Worm (Caenorhabditis elegans) whole organism, young adult: Measurements from ENCODE around the gene mmaa-1.

Experiments used
- B0035.1 ChIP-seq: sonication (generic microtip); optimal IDR thresholded peaks from 2 replicates; lab custom pipeline; 2016; ENCODE audit warnings: missing genetic modification characterization, mild to moderate bottlenecking, missing compliant biosample characterization, missing genotype, missing genetic modification reagents
- B0261.1 ChIP-seq: sonication (generic microtip); optimal IDR thresholded peaks from 2 replicates; lab custom pipeline; 2016; ENCODE audit warnings: mild to moderate bottlenecking, missing genetic modification characterization, moderate library complexity, missing compliant biosample characterization
- D2030.7 ChIP-seq: fragments of 200-800 bp; sonication (Bioruptor generic); IDR thresholded peaks from 2 replicates; pipeline ENCODE4 v1.3.6; 2022; ENCODE audit warnings: missing genetic modification reagents, missing genetic modification characterization, missing compliant biosample characterization
- F52B5.7 ChIP-seq: sonication (generic microtip); optimal IDR thresholded peaks from 2 replicates; lab custom pipeline; 2016; ENCODE audit warnings: mild to moderate bottlenecking, missing genetic modification characterization, missing compliant biosample characterization
- F55B11.4 ChIP-seq: sonication (generic microtip); optimal IDR thresholded peaks from 2 replicates; lab custom pipeline; 2016; ENCODE audit warnings: missing compliant biosample characterization, missing genetic modification characterization, borderline replicate concordance; ENCODE audit not compliant: insufficient read depth
- K11D2.4 ChIP-seq: fragments of 200-800 bp; sonication (Bioruptor generic); IDR thresholded peaks from 2 replicates; pipeline ENCODE4 v1.3.6; 2022; ENCODE audit warnings: missing genetic modification reagents, missing genetic modification characterization, missing compliant biosample characterization
- T07F8.4 ChIP-seq: sonication (generic microtip); optimal IDR thresholded peaks from 2 replicates; lab custom pipeline; 2016; ENCODE audit warnings: mild to moderate bottlenecking, missing genetic modification characterization, moderate library complexity, missing compliant biosample characterization
- T26A5.8 ChIP-seq: sonication (generic microtip); optimal IDR thresholded peaks from 2 replicates; lab custom pipeline; 2016; ENCODE audit warnings: missing genetic modification characterization, missing compliant biosample characterization
- Y79H2A.3 ChIP-seq: fragments of 200-800 bp; sonication (Bioruptor generic); conservative IDR thresholded peaks from 2 replicates; pipeline ENCODE4 v1.3.6; 2022; ENCODE audit warnings: missing genetic modification reagents, missing genetic modification characterization, missing compliant biosample characterization
- Y95B8A.8 ChIP-seq: fragments of 200-800 bp; sonication (Bioruptor generic); IDR thresholded peaks from 2 replicates; pipeline ENCODE4 v1.3.6; 2022; ENCODE audit warnings: missing genetic modification reagents, missing genetic modification characterization, missing compliant biosample characterization
- akir-1 ChIP-seq: fragments of 200-800 bp; sonication (Bioruptor generic); optimal IDR thresholded peaks from 2 replicates; lab custom pipeline; 2018; ENCODE audit warnings: mild to moderate bottlenecking, missing genetic modification characterization, moderate library complexity, missing compliant biosample characterization
- ama-1 ChIP-seq, 3 experiments: fragments of 150-350 bp in 1 of 3; sonication (generic microtip) in 2 of 3; optimal IDR thresholded peaks; 2 replicates each; lab custom pipeline; 2014 to 2018; ENCODE audit warnings: missing biosample characterization in 2 of 3, missing genetic modification characterization in 2 of 3, missing genetic modification reagents in 2 of 3
- aptf-3 ChIP-seq: fragments of 200-800 bp; sonication (Bioruptor generic); IDR thresholded peaks from 2 replicates; pipeline ENCODE4 v1.3.6; 2022; ENCODE audit warnings: missing genetic modification characterization, missing compliant biosample characterization
- athp-1 ChIP-seq: sonication (generic microtip); optimal IDR thresholded peaks from 2 replicates; lab custom pipeline; 2017; ENCODE audit warnings: mild to moderate bottlenecking, missing genetic modification characterization, missing compliant biosample characterization
- attf-5 ChIP-seq: fragments of 200-800 bp; sonication (Bioruptor generic); optimal IDR thresholded peaks from 2 replicates; lab custom pipeline; 2018; ENCODE audit warnings: mild to moderate bottlenecking, missing genetic modification characterization, missing compliant biosample characterization
- attf-6 ChIP-seq: fragments of 200-800 bp; sonication (Bioruptor generic); IDR thresholded peaks from 2 replicates; pipeline ENCODE4 v1.3.6; 2022; ENCODE audit warnings: missing genetic modification reagents, missing genetic modification characterization, missing compliant biosample characterization
- bed-1 ChIP-seq: fragments of 200-800 bp; sonication (Bioruptor generic); IDR thresholded peaks from 2 replicates; pipeline ENCODE4 v1.3.6; 2022; ENCODE audit warnings: missing genetic modification reagents, missing genetic modification characterization, missing compliant biosample characterization
- bed-2 ChIP-seq: fragments of 200-800 bp; sonication (Bioruptor generic); IDR thresholded peaks from 2 replicates; pipeline ENCODE4 v1.3.6; 2022; ENCODE audit warnings: missing genetic modification reagents, missing genetic modification characterization, missing compliant biosample characterization
- ceh-91 ChIP-seq: fragments of 200-800 bp; sonication (Bioruptor generic); IDR thresholded peaks from 2 replicates; pipeline ENCODE4 v1.3.6; 2022; ENCODE audit warnings: missing genetic modification reagents, missing genetic modification characterization, missing compliant biosample characterization
- dpl-1 ChIP-seq: fragments of 150-350 bp; optimal IDR thresholded peaks from 2 replicates; lab custom pipeline; 2014; ENCODE audit warnings: missing biosample characterization, missing genetic modification reagents, missing genetic modification characterization
- egl-18 ChIP-seq: fragments of 200-800 bp; sonication (Bioruptor generic); IDR thresholded peaks from 2 replicates; pipeline ENCODE4 v1.3.6; 2022; ENCODE audit warnings: missing genetic modification reagents, missing genetic modification characterization, missing compliant biosample characterization
- egl-44 ChIP-seq: fragments of 200-800 bp; sonication (Bioruptor generic); IDR thresholded peaks from 2 replicates; pipeline ENCODE4 v1.3.6; 2022; ENCODE audit warnings: missing genetic modification reagents, missing genetic modification characterization, missing compliant biosample characterization
- egrh-3 ChIP-seq: fragments of 200-800 bp; sonication (Bioruptor generic); IDR thresholded peaks from 2 replicates; pipeline ENCODE4 v1.3.6; 2022; ENCODE audit warnings: missing genetic modification reagents, missing genetic modification characterization, missing compliant biosample characterization
- ekl-4 ChIP-seq: fragments of 200-800 bp; sonication (Bioruptor generic); IDR thresholded peaks from 2 replicates; pipeline ENCODE4 v1.3.6; 2022; ENCODE audit warnings: missing genetic modification reagents, missing genetic modification characterization, missing compliant biosample characterization
- ets-4 ChIP-seq: fragments of 200-800 bp; sonication (Bioruptor generic); optimal IDR thresholded peaks from 2 replicates; lab custom pipeline; 2018; ENCODE audit warnings: mild to moderate bottlenecking, missing genetic modification characterization, missing compliant biosample characterization
- hlh-26 ChIP-seq: fragments of 200-800 bp; sonication (Bioruptor generic); conservative IDR thresholded peaks from 2 replicates; pipeline ENCODE4 v1.3.6; 2022; ENCODE audit warnings: missing genetic modification reagents, missing genetic modification characterization, missing compliant biosample characterization
- let-526 ChIP-seq: fragments of 200-800 bp; sonication (Bioruptor generic); IDR thresholded peaks from 2 replicates; pipeline ENCODE4 v1.3.6; 2022; ENCODE audit warnings: missing genetic modification reagents, missing genetic modification characterization, missing compliant biosample characterization
- let-607 ChIP-seq, 2 experiments: fragments of 200-800 bp in 1 of 2; sonication (Bioruptor generic) in 1 of 2; sonication (generic microtip) in 1 of 2; optimal IDR thresholded peaks; 2 replicates each; lab custom pipeline; 2016 to 2018; ENCODE audit warnings: mild to moderate bottlenecking in 2 of 2, missing compliant biosample characterization in 2 of 2, missing genetic modification characterization in 2 of 2, moderate library complexity in 2 of 2, missing genotype in 1 of 2
- lin-26 ChIP-seq: fragments of 200-800 bp; sonication (Bioruptor generic); IDR thresholded peaks from 2 replicates; pipeline ENCODE4 v1.3.6; 2022; ENCODE audit warnings: missing genetic modification reagents, missing genetic modification characterization, missing compliant biosample characterization
- lin-35 ChIP-seq, 3 experiments: fragments of 150-350 bp in 2 of 3; sonication (generic microtip) in 1 of 3; optimal IDR thresholded peaks; 2 replicates each; lab custom pipeline; 2014 to 2018; ENCODE audit warnings: missing biosample characterization in 3 of 3, missing genetic modification characterization in 3 of 3, missing genetic modification reagents in 3 of 3
- lin-54 ChIP-seq: fragments of 200-800 bp; sonication (Bioruptor generic); optimal IDR thresholded peaks from 2 replicates; lab custom pipeline; 2018; ENCODE audit warnings: mild to moderate bottlenecking, missing genetic modification characterization, missing compliant biosample characterization
- madf-3 ChIP-seq: fragments of 200-800 bp; sonication (Bioruptor generic); IDR thresholded peaks from 2 replicates; pipeline ENCODE4 v1.3.6; 2022; ENCODE audit warnings: missing genetic modification reagents, missing genetic modification characterization, missing compliant biosample characterization
- nfyb-1 ChIP-seq: fragments of 200-800 bp; sonication (Bioruptor generic); IDR thresholded peaks from 2 replicates; pipeline ENCODE4 v1.3.6; 2022; ENCODE audit warnings: missing genetic modification reagents, missing genetic modification characterization, missing compliant biosample characterization
- pbrm-1 ChIP-seq: fragments of 200-800 bp; sonication (Bioruptor generic); IDR thresholded peaks from 2 replicates; pipeline ENCODE4 v1.3.6; 2022; ENCODE audit warnings: missing genetic modification reagents, missing genetic modification characterization, missing compliant biosample characterization
- rcor-1 ChIP-seq: fragments of 200-800 bp; sonication (Bioruptor generic); IDR thresholded peaks from 2 replicates; pipeline ENCODE4 v1.3.6; 2022; ENCODE audit warnings: missing genetic modification reagents, missing genetic modification characterization, missing compliant biosample characterization
- sptf-2 ChIP-seq: fragments of 200-800 bp; sonication (Bioruptor generic); optimal IDR thresholded peaks from 2 replicates; lab custom pipeline; 2018; ENCODE audit warnings: mild to moderate bottlenecking, missing genetic modification characterization, missing compliant biosample characterization
- tbx-9 ChIP-seq: sonication (generic microtip); optimal IDR thresholded peaks from 2 replicates; lab custom pipeline; 2016; ENCODE audit warnings: borderline replicate concordance, missing genetic modification characterization, inconsistent platforms, missing compliant biosample characterization
- zfh-2 ChIP-seq: fragments of 200-800 bp; sonication (Bioruptor generic); conservative IDR thresholded peaks from 2 replicates; pipeline ENCODE4 v1.3.6; 2022; ENCODE audit warnings: missing genetic modification reagents, missing genetic modification characterization, missing compliant biosample characterization
- zim-3 ChIP-seq: sonication (generic microtip); optimal IDR thresholded peaks from 2 replicates; lab custom pipeline; 2017; ENCODE audit warnings: mild to moderate bottlenecking, missing genetic modification characterization, moderate library complexity, missing compliant biosample characterization
- ztf-3 ChIP-seq: fragments of 200-800 bp; sonication (Bioruptor generic); optimal IDR thresholded peaks from 2 replicates; lab custom pipeline; 2018; ENCODE audit warnings: mild to moderate bottlenecking, missing genetic modification characterization, missing compliant biosample characterization

Gene mmaa-1

ce11 chrII:7131871-7132693 is 31.1 kb upstream of the mmaa-1 start, which contains the start of the genes T07F8.4 and gld-3 (continued):
- no peak for TF ChIP-seq K11D2.4
- TF ChIP-seq F55B11.4 (tag; lab: Kevin White, UChicago), result no peak
- no peak for TF ChIP-seq hlh-26 (GFP tag; lab: Robert Waterston, UW)
- TF ChIP-seq nfyb-1 (GFP tag; lab: Robert Waterston, UW), result no peak
- no peak for TF ChIP-seq T07F8.4 (tag; lab: Kevin White, UChicago)
- TF ChIP-seq let-607 (tag; optimal IDR thresholded peaks at IDR 0.05; lab: Kevin White, UChicago), result no peak
- no peak for TF ChIP-seq B0261.1 (tag; lab: Kevin White, UChicago)
- no peak for TF ChIP-seq ets-4 (GFP tag; lab: Kevin White, UChicago)
- no peak for TF ChIP-seq F52B5.7 (tag; lab: Kevin White, UChicago)
- TF ChIP-seq ama-1 (optimal IDR thresholded peaks at IDR 0.05; lab: Kevin White, UChicago), result no peak
- TF ChIP-seq ama-1 (GFP tag; optimal IDR thresholded peaks at IDR 0.05; lab: Kevin White, UChicago), result no peak
- TF ChIP-seq Y95B8A.8 (GFP tag; lab: Robert Waterston, UW), result 0 out of 2 replicates have a peak, but pooled peaks have one; percentile 37
- TF ChIP-seq egl-44 (GFP tag; lab: Robert Waterston, UW), result no peak
- peak; percentile 71 for TF ChIP-seq lin-54 (GFP tag; lab: Kevin White, UChicago)
- TF ChIP-seq madf-3 (GFP tag; lab: Robert Waterston, UW), result no peak
- TF ChIP-seq ceh-91, result peak; percentile 80
- TF ChIP-seq attf-6 (GFP tag; lab: Robert Waterston, UW), result no peak
- TF ChIP-seq zfh-2 (GFP tag; lab: Robert Waterston, UW), result no peak
- no peak for TF ChIP-seq egrh-3 (GFP tag; lab: Robert Waterston, UW)
- TF ChIP-seq sptf-2 (GFP tag; lab: Kevin White, UChicago), result no peak
- TF ChIP-seq tbx-9, result no peak
- TF ChIP-seq T26A5.8, result no peak
- no peak for TF ChIP-seq athp-1 (tag; lab: Kevin White, UChicago)
- no peak for TF ChIP-seq egl-18 (GFP tag; lab: Robert Waterston, UW)
- TF ChIP-seq Y79H2A.3 (GFP tag; lab: Robert Waterston, UW), result no peak
- TF ChIP-seq dpl-1 (GFP tag; lab: Kevin White, UChicago), result peak; percentile 29
- no peak for TF ChIP-seq aptf-3 (GFP tag; lab: Robert Waterston, UW)
- no peak for TF ChIP-seq ztf-3
- TF ChIP-seq, all 124 proteins: peak for 19

DNA sequence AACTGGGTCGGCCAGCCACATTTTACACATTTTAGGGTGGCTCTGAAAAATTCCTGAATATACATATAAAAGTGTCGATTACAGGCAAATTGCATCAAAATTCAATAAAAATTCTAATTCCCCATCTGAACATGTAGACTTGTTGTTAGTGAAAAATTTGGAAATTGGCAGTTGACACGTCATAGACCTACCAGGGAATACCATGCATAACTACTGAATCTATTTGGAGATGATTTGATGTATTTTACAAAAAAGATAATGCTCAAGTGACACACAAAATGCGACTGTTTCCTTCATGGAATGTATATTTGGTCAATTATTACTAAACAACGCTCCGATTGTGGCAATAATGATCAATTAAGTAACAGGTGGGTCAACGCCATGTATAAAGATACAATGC is 25.5 kb upstream of the mmaa-1 start, which contains the start of gene F10E7.1:
Gene F10E7.1, plus strand, starts transcription at position 301 of the 400 bp plus-strand sequence.
- TF ChIP-seq bed-1 (GFP tag; lab: Robert Waterston, UW) (no peak), let-526 (GFP tag; lab: Robert Waterston, UW) (no peak), rcor-1 (GFP tag; lab: Robert Waterston, UW) (no peak), attf-6 (GFP tag; lab: Robert Waterston, UW) (no peak), pbrm-1 (no peak), D2030.7 (GFP tag; lab: Robert Waterston, UW) (no peak), lin-26 (GFP tag; lab: Robert Waterston, UW) (no peak), attf-5 (GFP tag; lab: Kevin White, UChicago) (no peak), bed-2 (no peak), B0035.1 (no peak), T07F8.4 (tag; lab: Kevin White, UChicago) (no peak), zim-3 (no peak), akir-1 (GFP tag; lab: Kevin White, UChicago) (no peak), B0261.1 (tag; lab: Kevin White, UChicago) (no peak), lin-35 (GFP tag; optimal IDR thresholded peaks at IDR 0.05; lab: Kevin White, UChicago) (no peak), ekl-4 (no peak)
